Worm (Caenorhabditis elegans) whole organism, L4/young adult: ENCODE measurements around the gene swt-1.

ENCODE experiments used
- W03F9.2 ChIP-seq: fragments of 150-350 bp; optimal IDR thresholded peaks from 2 replicates; lab custom pipeline; 2014; ENCODE audit warnings: missing biosample characterization, missing genetic modification characterization
- dao-5 ChIP-seq: sonication (generic microtip); optimal IDR thresholded peaks from 2 replicates; lab custom pipeline; 2016; ENCODE audit warnings: missing genotype, missing genetic modification characterization, moderate library complexity, missing compliant biosample characterization
- him-1 ChIP-seq: sonication (generic microtip); optimal IDR thresholded peaks from 2 replicates; lab custom pipeline; 2016; ENCODE audit warnings: missing genotype, missing genetic modification reagents, missing genetic modification characterization, missing compliant biosample characterization

DNA sequence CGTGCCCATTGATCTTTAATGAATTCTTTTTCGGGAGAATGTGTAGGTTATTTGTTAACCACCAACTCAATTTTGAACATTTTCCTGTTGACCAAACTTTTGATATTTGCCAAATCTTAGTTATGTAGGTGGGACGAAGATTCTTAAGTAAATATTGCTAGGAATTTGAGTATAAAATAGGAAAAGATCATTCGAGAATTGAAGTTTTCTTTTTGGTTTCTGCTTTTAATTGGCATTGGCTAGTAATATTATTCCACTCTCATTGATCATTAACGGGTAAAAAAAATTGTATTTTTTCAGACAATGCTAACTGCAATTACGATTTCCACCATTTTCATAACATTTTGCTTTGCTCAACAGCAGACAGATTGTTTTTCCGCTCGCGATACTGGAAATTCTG lies 41.2 kb upstream of the swt-1 start, which contains the start of gene T21D12.12:
- TF ChIP-seq dao-5 (tag; lab: Kevin White, UChicago): no peak
- TF ChIP-seq W03F9.2 (tag; lab: Kevin White, UChicago): no peak
- TF ChIP-seq him-1: no peak
